Worm (Caenorhabditis elegans): ENCODE measurements around the gene F57A8.6.

Gene F57A8.6

DNA sequence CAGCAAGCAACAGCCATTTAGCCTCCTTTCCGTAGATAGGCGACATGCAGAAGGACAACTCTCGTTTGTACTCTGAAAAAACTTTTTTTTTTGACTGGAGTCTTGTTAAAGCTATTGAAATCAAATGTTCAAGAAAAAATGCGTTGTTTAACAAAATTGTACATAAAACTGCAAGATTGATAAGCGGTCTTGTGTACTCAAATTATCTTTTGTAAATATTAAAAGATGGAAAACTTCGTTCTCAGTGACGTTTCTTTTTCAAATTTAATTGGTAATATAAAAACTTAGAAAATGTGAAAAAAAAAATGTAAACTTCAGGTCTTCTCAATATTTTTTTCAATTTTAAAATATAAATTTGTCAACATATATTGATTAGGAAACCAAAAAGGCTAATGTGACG, 37.4 kb upstream of the F57A8.6 start:
- TF ChIP-seq ceh-36 (tag; optimal IDR thresholded peaks at IDR 0.05) (no peak), B0310.2 (tag; optimal IDR thresholded peaks at IDR 0.05) (no peak), hnd-1 (tag; optimal IDR thresholded peaks at IDR 0.05) (no peak), flt-1 (GFP tag; IDR thresholded peaks at IDR 0.05) (no peak), scrt-1 (GFP tag; IDR thresholded peaks at IDR 0.05) (no peak), pes-1 (GFP tag; IDR thresholded peaks at IDR 0.05) (no peak), sea-1 (GFP tag; conservative IDR thresholded peaks at IDR 0.05) (no peak), aly-1 (tag; optimal IDR thresholded peaks at IDR 0.05) (no peak), hmg-4 (GFP tag; optimal IDR thresholded peaks at IDR 0.05) (no peak), tbx-37 (GFP tag; conservative IDR thresholded peaks at IDR 0.05) (no peak), F13C5.2 (tag; optimal IDR thresholded peaks at IDR 0.05) (no peak), ets-7 (tag; optimal IDR thresholded peaks at IDR 0.05) (no peak), tra-4 (tag; optimal IDR thresholded peaks at IDR 0.05) (no peak), ceh-13 (GFP tag; optimal IDR thresholded peaks at IDR 0.05) (no peak), hmbx-1 (tag; optimal IDR thresholded peaks at IDR 0.05) (no peak)

DNA sequence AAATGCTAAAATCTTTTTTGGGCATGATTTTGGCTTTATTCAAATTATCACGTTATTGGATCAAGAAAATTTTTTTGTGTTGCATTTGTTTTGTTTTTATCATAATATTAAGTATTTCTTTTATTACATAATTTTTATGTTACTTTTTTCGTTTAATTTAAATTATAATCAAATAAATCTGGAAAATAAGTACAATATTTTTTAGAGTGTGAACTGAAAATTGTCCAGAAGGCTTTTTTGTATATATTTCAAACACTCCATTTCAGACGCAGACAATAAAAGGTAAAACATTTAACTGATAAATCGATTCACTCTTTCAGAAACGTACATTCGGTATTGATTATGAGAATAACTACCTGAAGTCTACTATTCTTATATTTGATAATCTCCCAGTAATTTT, 33.6 kb upstream of the F57A8.6 start, which contains the start of gene C08B6.11:
C08B6.11 (plus strand) TSS at position 301 of the 400 bp plus-strand sequence.
- TF ChIP-seq pes-1 (GFP tag; IDR thresholded peaks at IDR 0.05) = no peak
- TF ChIP-seq ceh-13 (GFP tag; optimal IDR thresholded peaks at IDR 0.05) = no peak
- TF ChIP-seq aly-1 (tag; optimal IDR thresholded peaks at IDR 0.05) = no peak
- TF ChIP-seq sea-1 (GFP tag; conservative IDR thresholded peaks at IDR 0.05) = no peak
- TF ChIP-seq F13C5.2 (tag; optimal IDR thresholded peaks at IDR 0.05) = no peak
- no peak for TF ChIP-seq B0310.2 (tag; optimal IDR thresholded peaks at IDR 0.05)
- no peak for TF ChIP-seq tbx-11 (GFP tag; IDR thresholded peaks at IDR 0.05)
- no peak for TF ChIP-seq tbx-37 (GFP tag; conservative IDR thresholded peaks at IDR 0.05)
- no peak for TF ChIP-seq scrt-1 (GFP tag; IDR thresholded peaks at IDR 0.05)

DNA sequence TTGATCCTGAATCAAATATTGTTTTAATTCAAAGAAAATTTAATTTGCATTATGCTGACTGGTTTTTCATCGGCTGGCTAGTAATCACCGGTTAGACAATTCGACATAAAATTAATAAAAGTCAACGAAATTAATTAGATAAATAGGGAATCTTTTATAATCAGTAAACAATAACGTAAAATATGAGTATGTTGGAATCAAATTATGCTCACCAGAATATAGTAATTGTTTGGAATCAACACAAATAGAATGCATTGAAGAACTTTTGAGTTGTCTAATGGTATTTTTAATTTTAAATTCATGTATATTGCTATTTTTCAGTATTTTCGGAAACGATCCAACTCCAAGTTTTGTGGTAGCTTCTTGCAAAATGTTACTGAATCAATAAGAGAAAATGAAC, 31.7 kb upstream of the F57A8.6 start, which contains the start of gene C08B6.2:
C08B6.2 (plus strand) TSS at position 301 of the 400 bp plus-strand sequence.
- no peak for TF ChIP-seq ama-1 (optimal IDR thresholded peaks at IDR 0.05)
- no peak for TF ChIP-seq tbx-11 (GFP tag; IDR thresholded peaks at IDR 0.05)
- no peak for TF ChIP-seq ceh-13 (GFP tag; optimal IDR thresholded peaks at IDR 0.05)

DNA sequence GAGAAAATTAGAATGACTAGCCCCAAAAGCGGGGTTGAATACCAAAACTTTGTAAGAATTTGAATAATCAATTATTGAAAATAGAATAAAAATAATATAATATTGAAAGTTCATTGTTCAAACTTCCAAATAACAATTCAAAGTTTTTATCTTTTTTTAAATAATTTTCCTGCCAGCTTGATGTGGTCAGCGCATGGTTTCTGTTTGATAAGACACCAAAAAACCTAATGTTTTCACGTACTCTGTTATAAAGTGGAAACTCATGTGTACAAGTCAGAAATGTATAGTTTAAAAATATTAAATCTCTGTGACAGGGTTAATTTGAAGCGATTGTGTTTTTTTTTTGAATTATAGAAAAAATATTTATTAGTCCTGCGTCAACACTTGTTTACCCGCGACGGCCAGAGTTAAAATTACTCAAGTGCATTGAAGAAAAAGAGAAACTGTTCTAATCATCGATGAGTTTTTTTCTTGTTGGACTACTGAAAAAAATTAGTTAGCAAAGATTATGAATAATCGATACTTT, 31.2 kb upstream of the F57A8.6 start, which contains the start of gene ugt-17:
ugt-17 (minus strand) TSS at position 180 of the 526 bp plus-strand sequence.
- TF ChIP-seq F13C5.2 (tag; optimal IDR thresholded peaks at IDR 0.05) (no peak), ama-1 (optimal IDR thresholded peaks at IDR 0.05) (no peak), ets-7 (tag; optimal IDR thresholded peaks at IDR 0.05) (no peak), flt-1 (GFP tag; IDR thresholded peaks at IDR 0.05) (no peak), sea-1 (GFP tag; conservative IDR thresholded peaks at IDR 0.05) (no peak), hmg-4 (GFP tag; optimal IDR thresholded peaks at IDR 0.05) (no peak)

ce11 chrV:10103811-10104210, 30.1 kb upstream of the F57A8.6 start:
- TF ChIP-seq hmg-4 (GFP tag; optimal IDR thresholded peaks at IDR 0.05) (no peak), ama-1 (optimal IDR thresholded peaks at IDR 0.05) (no peak), tbx-37 (GFP tag; conservative IDR thresholded peaks at IDR 0.05) (no peak), tbx-11 (GFP tag; IDR thresholded peaks at IDR 0.05) (no peak), pes-1 (GFP tag; IDR thresholded peaks at IDR 0.05) (no peak), ceh-13 (GFP tag; optimal IDR thresholded peaks at IDR 0.05) (no peak), ets-7 (tag; optimal IDR thresholded peaks at IDR 0.05) (no peak), tra-4 (tag; optimal IDR thresholded peaks at IDR 0.05) (no peak), flt-1 (GFP tag; IDR thresholded peaks at IDR 0.05) (no peak), hnd-1 (tag; optimal IDR thresholded peaks at IDR 0.05) (no peak), scrt-1 (GFP tag; IDR thresholded peaks at IDR 0.05) (no peak), hmbx-1 (tag; optimal IDR thresholded peaks at IDR 0.05) (no peak), B0310.2 (tag; optimal IDR thresholded peaks at IDR 0.05) (no peak), aly-1 (tag; optimal IDR thresholded peaks at IDR 0.05) (no peak), sea-1 (GFP tag; conservative IDR thresholded peaks at IDR 0.05) (no peak), F13C5.2 (tag; optimal IDR thresholded peaks at IDR 0.05) (no peak), ceh-36 (tag; optimal IDR thresholded peaks at IDR 0.05) (no peak)

DNA sequence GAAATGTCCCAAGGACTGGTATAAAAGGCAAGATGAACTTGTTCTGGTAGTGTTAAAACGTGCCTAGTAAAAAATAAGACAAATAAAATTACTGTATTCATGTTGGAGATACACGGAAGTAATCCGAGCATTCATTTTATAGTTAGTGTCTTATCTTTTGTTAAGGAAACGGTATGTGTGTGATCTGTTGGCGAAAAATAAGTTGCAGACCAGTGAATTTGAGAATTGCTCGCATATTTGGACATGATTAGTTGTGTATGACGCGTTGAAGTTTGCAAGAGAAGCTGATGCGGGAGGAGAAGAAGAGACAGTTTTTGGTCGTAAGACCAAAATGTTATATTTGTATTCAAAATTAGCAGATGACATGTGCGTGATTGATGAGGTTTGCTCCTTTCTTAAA, 28.2 kb upstream of the F57A8.6 start, which contains the start of gene C08B6.14:
C08B6.14 (minus strand) TSS at position 101 of the 400 bp plus-strand sequence.
- TF ChIP-seq pes-1 (GFP tag; IDR thresholded peaks at IDR 0.05) (no peak), tbx-11 (GFP tag; IDR thresholded peaks at IDR 0.05) (no peak), F13C5.2 (tag; optimal IDR thresholded peaks at IDR 0.05) (no peak), tbx-37 (GFP tag; conservative IDR thresholded peaks at IDR 0.05) (no peak), ceh-36 (tag; optimal IDR thresholded peaks at IDR 0.05) (no peak), hmbx-1 (tag; optimal IDR thresholded peaks at IDR 0.05) (no peak), ets-7 (tag; optimal IDR thresholded peaks at IDR 0.05) (no peak), hnd-1 (tag; optimal IDR thresholded peaks at IDR 0.05) (no peak), flt-1 (GFP tag; IDR thresholded peaks at IDR 0.05) (no peak), ama-1 (optimal IDR thresholded peaks at IDR 0.05) (no peak), B0310.2 (tag; optimal IDR thresholded peaks at IDR 0.05) (no peak)

DNA sequence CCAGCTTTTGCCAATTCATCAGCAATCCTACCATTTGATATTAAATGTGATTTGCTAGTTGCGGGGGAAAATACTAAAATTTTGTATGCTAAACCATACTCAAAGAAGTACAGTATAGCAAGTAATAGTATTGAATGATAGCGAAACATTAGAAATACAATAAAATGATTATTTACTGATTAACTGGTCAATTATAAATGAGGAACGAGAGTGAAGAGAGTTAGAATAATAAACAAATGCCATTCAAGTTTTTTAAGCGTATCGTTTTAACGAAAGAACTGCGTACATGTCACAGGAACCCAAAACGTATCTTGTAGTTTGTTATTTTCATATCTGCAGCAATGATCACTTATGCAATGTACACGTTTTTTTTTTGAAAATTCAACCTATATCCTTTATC, 24.7 kb upstream of the F57A8.6 start, which contains the start of gene ugt-47:
ugt-47 (minus strand) TSS at position 169 of the 400 bp plus-strand sequence.
- no peak for TF ChIP-seq ets-7 (tag; optimal IDR thresholded peaks at IDR 0.05)
- no peak for TF ChIP-seq F13C5.2 (tag; optimal IDR thresholded peaks at IDR 0.05)
- TF ChIP-seq tra-4 (tag; optimal IDR thresholded peaks at IDR 0.05) = no peak
- no peak for TF ChIP-seq ceh-13 (GFP tag; optimal IDR thresholded peaks at IDR 0.05)
- TF ChIP-seq ceh-36 (tag; optimal IDR thresholded peaks at IDR 0.05) = no peak
- TF ChIP-seq aly-1 (tag; optimal IDR thresholded peaks at IDR 0.05) = no peak
- no peak for TF ChIP-seq B0310.2 (tag; optimal IDR thresholded peaks at IDR 0.05)
- no peak for TF ChIP-seq pes-1 (GFP tag; IDR thresholded peaks at IDR 0.05)
- TF ChIP-seq hnd-1 (tag; optimal IDR thresholded peaks at IDR 0.05) = no peak

DNA sequence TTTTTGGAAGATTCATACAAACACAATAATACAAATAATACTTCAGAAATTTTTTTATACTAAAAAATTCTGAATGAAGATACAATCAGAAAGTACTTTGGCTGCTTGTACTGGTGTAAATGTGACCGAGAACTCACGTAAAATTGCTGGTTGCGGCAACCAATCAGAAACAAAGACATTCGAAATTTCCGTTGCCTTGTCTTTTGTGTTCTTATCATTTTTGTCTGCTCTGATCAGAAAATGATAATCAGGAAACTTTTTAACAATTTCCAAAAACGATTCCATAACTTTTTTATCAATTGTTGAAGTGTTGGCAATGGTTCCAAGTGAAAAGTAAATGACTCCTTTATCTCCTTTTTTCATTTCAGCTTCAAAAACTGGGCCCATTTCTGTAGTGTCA, 23.2 kb upstream of the F57A8.6 start:
- TF ChIP-seq hnd-1 (tag; optimal IDR thresholded peaks at IDR 0.05) = no peak

All from whole organism, early embryonic.